Worm (Caenorhabditis elegans) whole organism, late embryonic: ENCODE data around the gene ser-2.

Source experiments
- C08G9.2 ChIP-seq: sonication (generic microtip); optimal IDR thresholded peaks from 2 replicates; lab custom pipeline; 2016; ENCODE audit warnings: mild to moderate bottlenecking, missing genetic modification characterization, moderate library complexity, missing compliant biosample characterization
- C38D4.7 ChIP-seq: fragments of 200-800 bp; sonication (Bioruptor generic); optimal IDR thresholded peaks from 2 replicates; lab custom pipeline; 2018; ENCODE audit warnings: mild to moderate bottlenecking, missing genetic modification characterization, moderate library complexity, missing compliant biosample characterization
- ama-1 ChIP-seq: fragments of 150-350 bp; optimal IDR thresholded peaks from 2 replicates; lab custom pipeline; 2014
- ceh-30 ChIP-seq: fragments of 150-350 bp; optimal IDR thresholded peaks from 2 replicates; lab custom pipeline; 2014; ENCODE audit warnings: missing biosample characterization, missing genetic modification characterization
- ets-4 ChIP-seq: sonication (generic microtip); optimal IDR thresholded peaks from 2 replicates; lab custom pipeline; 2016; ENCODE audit warnings: missing genetic modification characterization, missing compliant biosample characterization
- pha-4 ChIP-seq: fragments of 150-350 bp; optimal IDR thresholded peaks from 2 replicates; lab custom pipeline; 2018; ENCODE audit warnings: missing biosample characterization, missing genetic modification reagents, missing genetic modification characterization
- ztf-16 ChIP-seq: sonication (generic microtip); optimal IDR thresholded peaks from 2 replicates; lab custom pipeline; 2017; ENCODE audit warnings: missing genetic modification characterization, missing compliant biosample characterization

ce11 chrX:15327238-15327637 is 24.5 kb upstream of the ser-2 start:
- TF ChIP-seq ceh-30 (tag; lab: Kevin White, UChicago) = no peak
- no peak for TF ChIP-seq pha-4 (tag; lab: Kevin White, UChicago)
- TF ChIP-seq C38D4.7 = no peak
- TF ChIP-seq C08G9.2 (tag; lab: Kevin White, UChicago) = no peak
- TF ChIP-seq ztf-16 (tag; lab: Kevin White, UChicago) = no peak
- TF ChIP-seq ets-4 (tag; lab: Kevin White, UChicago) = no peak
- no peak for TF ChIP-seq ama-1 (lab: Kevin White, UChicago)
